Worm (Caenorhabditis elegans): ENCODE results near the gene dpy-27.
A peak's percentile ranks its signal among the peaks of the same experiment; 100 is the strongest.

Gene dpy-27

ce11 chrIII:3786427-3786935 is 33.0 kb downstream of the dpy-27 start, which contains the start of gene acy-3:
TSS of gene acy-3 (minus strand) at chrIII:3786477.
- TF ChIP-seq snpc-4 (tag; optimal IDR thresholded peaks at IDR 0.05): peak; percentile 45
- no peak for TF ChIP-seq sea-2 (GFP tag; optimal IDR thresholded peaks at IDR 0.05)
- peak; percentile 48 for TF ChIP-seq ceh-28 (tag; optimal IDR thresholded peaks at IDR 0.05)
- TF ChIP-seq unc-39 (tag; optimal IDR thresholded peaks at IDR 0.05): no peak
- TF ChIP-seq fkh-2 (tag; optimal IDR thresholded peaks at IDR 0.05): no peak
- no peak for TF ChIP-seq ztf-11 (tag; optimal IDR thresholded peaks at IDR 0.05)
- peak; percentile 69 for TF ChIP-seq nhr-23 (tag; optimal IDR thresholded peaks at IDR 0.05)
- TF ChIP-seq nhr-43 (tag; optimal IDR thresholded peaks at IDR 0.05; ENCODE audit: poor library complexity, severe bottlenecking): peak; percentile 66
- TF ChIP-seq elt-2 (tag; optimal IDR thresholded peaks at IDR 0.05): peak; percentile 52
- TF ChIP-seq pqm-1 (tag; optimal IDR thresholded peaks at IDR 0.05): peak; percentile 43
- peak; percentile 75 for TF ChIP-seq nfya-1 (tag; optimal IDR thresholded peaks at IDR 0.05; ENCODE audit: insufficient read depth)
- no peak for TF ChIP-seq nhr-76 (tag; optimal IDR thresholded peaks at IDR 0.05)
- peak; percentile 49 for TF ChIP-seq unc-62 (GFP tag; optimal IDR thresholded peaks at IDR 0.05)
- TF ChIP-seq tbx-2 (tag; optimal IDR thresholded peaks at IDR 0.05): no peak
- peak; percentile 72 for TF ChIP-seq pha-4 (tag; optimal IDR thresholded peaks at IDR 0.05)
- TF ChIP-seq R02D3.7 (tag; optimal IDR thresholded peaks at IDR 0.05): no peak
- peak; percentile 22 for TF ChIP-seq lsy-12 (tag; optimal IDR thresholded peaks at IDR 0.05)
- peak; percentile 24 for TF ChIP-seq hmg-11 (tag; optimal IDR thresholded peaks at IDR 0.05)
- peak; percentile 5 for TF ChIP-seq nhr-25 (tag; optimal IDR thresholded peaks at IDR 0.05)
- no peak for TF ChIP-seq nhr-67 (tag; optimal IDR thresholded peaks at IDR 0.05)

ce11 chrIII:3785094-3785493 is 34.4 kb downstream of the dpy-27 start:
- TF ChIP-seq pha-4 (tag; optimal IDR thresholded peaks at IDR 0.05): peak; percentile 14
- no peak for TF ChIP-seq lsy-12 (tag; optimal IDR thresholded peaks at IDR 0.05)
- peak; percentile 53 for TF ChIP-seq pqm-1 (tag; optimal IDR thresholded peaks at IDR 0.05)
- peak; percentile 64 for TF ChIP-seq elt-2 (tag; optimal IDR thresholded peaks at IDR 0.05)

ce11 chrIII:3783914-3784313 is 35.6 kb downstream of the dpy-27 start:
- TF ChIP-seq lin-39 (tag; optimal IDR thresholded peaks at IDR 0.05) (peak; percentile 30), elt-1 (tag; optimal IDR thresholded peaks at IDR 0.05) (peak; percentile 49), elt-3 (tag; optimal IDR thresholded peaks at IDR 0.05) (no peak)

DNA sequence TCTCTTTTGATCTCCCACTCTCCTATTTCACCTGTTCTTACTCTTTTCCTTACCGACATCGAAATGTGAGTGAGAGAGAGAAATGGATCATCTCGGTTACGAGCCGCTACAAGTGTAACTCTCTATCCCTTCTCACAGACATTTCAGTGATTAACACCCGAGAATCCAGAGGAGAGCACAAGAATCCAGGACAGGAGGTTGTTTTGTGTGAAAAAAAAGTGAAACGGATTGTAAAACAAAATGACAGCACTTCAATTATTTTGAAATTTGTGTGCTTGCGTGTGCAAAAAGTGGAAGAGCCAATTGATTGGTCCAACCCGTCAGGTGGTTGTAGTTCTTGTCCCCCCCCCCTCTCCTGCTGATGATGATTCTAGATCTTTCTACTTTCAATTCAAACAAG is 36.6 kb downstream of the dpy-27 start:
- no peak for TF ChIP-seq ZK546.5 (tag; optimal IDR thresholded peaks at IDR 0.05)
- no peak for TF ChIP-seq aly-2 (tag; optimal IDR thresholded peaks at IDR 0.05)
- TF ChIP-seq daf-12 (tag; optimal IDR thresholded peaks at IDR 0.05): no peak
- peak; percentile 61 for TF ChIP-seq nfya-1 (tag; optimal IDR thresholded peaks at IDR 0.05; ENCODE audit: insufficient read depth)
- peak; percentile 19 for TF ChIP-seq lin-39 (tag; optimal IDR thresholded peaks at IDR 0.05)
- TF ChIP-seq nhr-11 (tag; optimal IDR thresholded peaks at IDR 0.05): peak; percentile 50
- TF ChIP-seq nhr-67 (tag; optimal IDR thresholded peaks at IDR 0.05): no peak

DNA sequence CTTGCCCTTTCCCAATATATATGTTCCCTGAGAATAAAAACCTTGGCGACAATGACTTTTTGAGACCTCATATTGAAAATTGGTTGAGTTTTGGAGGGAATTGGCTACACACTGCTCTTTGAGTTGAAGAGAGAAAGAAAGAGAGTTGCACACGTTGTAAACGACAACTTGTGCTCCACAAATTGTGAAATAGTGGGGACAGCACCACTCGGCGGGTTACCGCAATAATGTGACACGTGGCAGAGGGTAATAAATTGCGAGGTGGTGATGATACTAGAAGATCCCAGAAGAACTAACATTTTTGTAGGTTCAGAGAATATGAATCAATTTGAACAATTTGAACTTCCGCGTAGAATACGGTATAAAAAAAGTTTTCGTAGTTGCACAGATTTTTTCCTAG is 37.7 kb downstream of the dpy-27 start:
- TF ChIP-seq unc-62 (GFP tag; optimal IDR thresholded peaks at IDR 0.05): no peak
- TF ChIP-seq egl-5 (tag; optimal IDR thresholded peaks at IDR 0.05): peak; percentile 55
- TF ChIP-seq mml-1 (tag; optimal IDR thresholded peaks at IDR 0.05): no peak
- no peak for TF ChIP-seq aly-2 (tag; optimal IDR thresholded peaks at IDR 0.05)
- no peak for TF ChIP-seq nhr-77 (tag; optimal IDR thresholded peaks at IDR 0.05)
- peak; percentile 28 for TF ChIP-seq nfya-1 (tag; optimal IDR thresholded peaks at IDR 0.05; ENCODE audit: insufficient read depth)
- no peak for TF ChIP-seq elt-1 (tag; optimal IDR thresholded peaks at IDR 0.05)

- TF ChIP-seq unc-62 (GFP tag; optimal IDR thresholded peaks at IDR 0.05) (peak; percentile 13), egl-27 (tag; optimal IDR thresholded peaks at IDR 0.05) (no peak), nhr-25 (tag; optimal IDR thresholded peaks at IDR 0.05) (peak; percentile 25)
Measured at ce11 chrIII:3774550-3774949, 44.9 kb downstream of the dpy-27 start.
